Worm (Caenorhabditis elegans) whole organism, L4/young adult: ENCODE results near the gene Y45F10D.16.

Source experiments
- W03F9.2 ChIP-seq: fragments of 150-350 bp; optimal IDR thresholded peaks from 2 replicates; lab custom pipeline; 2014; ENCODE audit warnings: missing biosample characterization, missing genetic modification characterization
- dao-5 ChIP-seq: sonication (generic microtip); optimal IDR thresholded peaks from 2 replicates; lab custom pipeline; 2016; ENCODE audit warnings: missing genotype, missing genetic modification characterization, moderate library complexity, missing compliant biosample characterization

ce11 chrIV:13774578-13774977 lies 1.6 kb upstream of the Y45F10D.16 start, which contains the start of gene Y45F10D.2:
- TF ChIP-seq dao-5 (tag; lab: Kevin White, UChicago) (no peak), W03F9.2 (tag; lab: Kevin White, UChicago) (no peak)
